Worm (Caenorhabditis elegans): ENCODE measurements around the gene srlf-7.

- TF ChIP-seq nhr-12 (tag; optimal IDR thresholded peaks at IDR 0.05): no peak
- TF ChIP-seq ceh-43 (GFP tag; optimal IDR thresholded peaks at IDR 0.05): no peak
- no peak for TF ChIP-seq snpc-4 (tag; optimal IDR thresholded peaks at IDR 0.05)
- no peak for TF ChIP-seq nhr-237 (tag; optimal IDR thresholded peaks at IDR 0.05)
- TF ChIP-seq pha-4 (tag; optimal IDR thresholded peaks at IDR 0.05): no peak
- no peak for TF ChIP-seq nhr-2 (tag; optimal IDR thresholded peaks at IDR 0.05)
- TF ChIP-seq ztf-11 (tag; optimal IDR thresholded peaks at IDR 0.05): no peak
- no peak for TF ChIP-seq unc-62 (GFP tag; optimal IDR thresholded peaks at IDR 0.05)
These were observed 41.4 kb upstream of the srlf-7 start for ce11 chrIV:7147722-7148121.

Data from whole organism, mixed stage, embryonic.